Worm (Caenorhabditis elegans) whole organism, L4 larva: ENCODE measurements around the gene C17C3.24.
A peak's percentile ranks its signal among the peaks of the same experiment; 100 is the strongest.

ENCODE experiments used
- D1046.2 ChIP-seq: fragments of 200-800 bp; sonication (Bioruptor generic); IDR thresholded peaks from 2 replicates; pipeline ENCODE4 v1.3.6; 2022; ENCODE audit warnings: missing genetic modification characterization, missing compliant biosample characterization
- F10B5.3 ChIP-seq: sonication (generic microtip); optimal IDR thresholded peaks from 2 replicates; lab custom pipeline; 2016; ENCODE audit warnings: mild to moderate bottlenecking, missing genetic modification characterization, missing compliant biosample characterization
- F44E2.7 ChIP-seq: fragments of 200-800 bp; sonication (Bioruptor generic); IDR thresholded peaks from 2 replicates; pipeline ENCODE4 v2.1.2; 2022; ENCODE audit warnings: missing genetic modification characterization, missing compliant biosample characterization
- T20F7.1 ChIP-seq: fragments of 200-800 bp; sonication (Bioruptor generic); optimal IDR thresholded peaks from 2 replicates; lab custom pipeline; 2018; ENCODE audit warnings: mild to moderate bottlenecking, missing genetic modification characterization, missing compliant biosample characterization
- T26A8.4 ChIP-seq: fragments of 200-800 bp; sonication (Bioruptor generic); IDR thresholded peaks from 2 replicates; pipeline ENCODE4 v1.3.6; 2022; ENCODE audit warnings: missing genetic modification characterization, missing compliant biosample characterization
- Y5F2A.4 ChIP-seq: fragments of 200-800 bp; sonication (Bioruptor generic); optimal IDR thresholded peaks from 2 replicates; lab custom pipeline; 2018; ENCODE audit warnings: mild to moderate bottlenecking, missing genetic modification characterization, missing compliant biosample characterization
- Y75B8A.6 ChIP-seq: fragments of 200-800 bp; sonication (Bioruptor generic); IDR thresholded peaks from 2 replicates; pipeline ENCODE4 v1.3.6; 2022; ENCODE audit warnings: missing genetic modification reagents, missing genetic modification characterization, missing compliant biosample characterization
- ZK337.2 ChIP-seq: fragments of 200-800 bp; sonication (Bioruptor generic); IDR thresholded peaks from 2 replicates; pipeline ENCODE4 v1.3.6; 2022; ENCODE audit warnings: missing genetic modification reagents, missing genetic modification characterization, missing compliant biosample characterization
- ZK546.5 ChIP-seq, 2 experiments: sonication (generic microtip); optimal IDR thresholded peaks; 2 replicates each; lab custom pipeline; 2017; ENCODE audit warnings: missing biosample characterization in 2 of 2, missing genetic modification characterization in 2 of 2
- aly-2 ChIP-seq: sonication (generic microtip); optimal IDR thresholded peaks from 2 replicates; lab custom pipeline; 2018; ENCODE audit warnings: missing biosample characterization, missing genetic modification characterization
- ama-1 ChIP-seq: fragments of 150-350 bp; optimal IDR thresholded peaks from 2 replicates; lab custom pipeline; 2014; ENCODE audit warnings: inconsistent platforms, mixed read lengths
- arid-1 ChIP-seq: fragments of 200-800 bp; sonication (Bioruptor generic); conservative IDR thresholded peaks from 2 replicates; pipeline ENCODE4 v1.3.6; 2022; ENCODE audit warnings: missing genetic modification reagents, missing genetic modification characterization, missing compliant biosample characterization
- ceh-28 ChIP-seq: fragments of 150-350 bp; optimal IDR thresholded peaks from 2 replicates; lab custom pipeline; 2014; ENCODE audit warnings: missing biosample characterization, missing genetic modification reagents, missing genetic modification characterization
- ceh-32 ChIP-seq: sonication (generic microtip); optimal IDR thresholded peaks from 2 replicates; lab custom pipeline; 2016; ENCODE audit warnings: mild to moderate bottlenecking, missing genetic modification characterization, missing compliant biosample characterization; ENCODE audit not compliant: poor library complexity
- ceh-44 ChIP-seq: fragments of 200-800 bp; sonication (Bioruptor generic); IDR thresholded peaks from 2 replicates; pipeline ENCODE4 v1.3.6; 2022; ENCODE audit warnings: missing genetic modification reagents, missing genetic modification characterization, missing compliant biosample characterization
- ceh-62 ChIP-seq: sonication (generic microtip); optimal IDR thresholded peaks from 2 replicates; lab custom pipeline; 2017; ENCODE audit warnings: missing biosample characterization, missing genetic modification characterization
- ceh-82 ChIP-seq: sonication (generic microtip); optimal IDR thresholded peaks from 2 replicates; lab custom pipeline; 2017; ENCODE audit warnings: missing biosample characterization, missing genetic modification characterization
- ces-1 ChIP-seq: fragments of 150-350 bp; sonication (generic microtip); optimal IDR thresholded peaks from 4 replicates; lab custom pipeline; 2014; ENCODE audit warnings: missing biosample characterization, missing genetic modification reagents, missing genetic modification characterization
- cey-2 ChIP-seq: sonication (generic microtip); optimal IDR thresholded peaks from 3 replicates; lab custom pipeline; 2017; ENCODE audit warnings: missing genetic modification characterization, mild to moderate bottlenecking, missing compliant biosample characterization, antibody characterized with exemption, borderline replicate concordance; ENCODE audit not compliant: insufficient read depth
- ctbp-1 ChIP-seq: fragments of 200-800 bp; sonication (Bioruptor generic); IDR thresholded peaks from 2 replicates; pipeline ENCODE4 v1.3.6; 2022; ENCODE audit warnings: missing genetic modification reagents, missing genetic modification characterization, missing compliant biosample characterization
- daf-19 ChIP-seq: fragments of 200-800 bp; sonication (Bioruptor generic); conservative IDR thresholded peaks from 2 replicates; pipeline ENCODE4 v1.3.6; 2022; ENCODE audit warnings: missing genetic modification characterization, missing compliant biosample characterization
- daf-8 ChIP-seq: fragments of 200-800 bp; sonication (Bioruptor generic); IDR thresholded peaks from 2 replicates; pipeline ENCODE4 v1.3.6; 2022; ENCODE audit warnings: missing genetic modification characterization, missing compliant biosample characterization
- dpl-1 ChIP-seq: fragments of 150-350 bp; optimal IDR thresholded peaks from 2 replicates; lab custom pipeline; 2014; ENCODE audit warnings: missing biosample characterization, missing genetic modification reagents, missing genetic modification characterization
- duxl-1 ChIP-seq: sonication (generic microtip); optimal IDR thresholded peaks from 2 replicates; lab custom pipeline; 2016; ENCODE audit warnings: mild to moderate bottlenecking, missing genetic modification characterization, moderate library complexity, missing compliant biosample characterization; ENCODE audit not compliant: poor library complexity
- fkh-10 ChIP-seq: fragments of 150-350 bp; optimal IDR thresholded peaks from 2 replicates; lab custom pipeline; 2014; ENCODE audit warnings: missing biosample characterization, missing genetic modification reagents, missing genetic modification characterization
- fos-1 ChIP-seq: fragments of 150-350 bp; optimal IDR thresholded peaks from 2 replicates; lab custom pipeline; 2014; ENCODE audit warnings: missing biosample characterization, missing genetic modification characterization
- gei-8 ChIP-seq: fragments of 200-800 bp; sonication (Bioruptor generic); optimal IDR thresholded peaks from 2 replicates; lab custom pipeline; 2018; ENCODE audit warnings: mild to moderate bottlenecking, missing genetic modification characterization, missing compliant biosample characterization
- hif-1 ChIP-seq, 2 experiments: sonication (generic microtip); optimal IDR thresholded peaks; 2 replicates each; lab custom pipeline; 2016 to 2017; ENCODE audit warnings: missing compliant biosample characterization in 2 of 2, missing genetic modification characterization in 2 of 2, missing genetic modification reagents in 2 of 2, missing genotype in 2 of 2, mild to moderate bottlenecking in 1 of 2
- hlh-11 ChIP-seq: fragments of 200-800 bp; sonication (Bioruptor generic); optimal IDR thresholded peaks from 2 replicates; lab custom pipeline; 2018; ENCODE audit warnings: mild to moderate bottlenecking, missing genetic modification characterization, missing compliant biosample characterization
- jun-1 ChIP-seq: fragments of 150-350 bp; optimal IDR thresholded peaks from 2 replicates; lab custom pipeline; 2014; ENCODE audit warnings: missing biosample characterization, missing genetic modification reagents, missing genetic modification characterization
- lim-7 ChIP-seq: fragments of 200-800 bp; sonication (Bioruptor generic); IDR thresholded peaks from 2 replicates; pipeline ENCODE4 v1.3.6; 2022; ENCODE audit warnings: missing genetic modification characterization, missing compliant biosample characterization
- lsy-2 ChIP-seq, 2 experiments: fragments of 150-350 bp in 1 of 2; sonication (generic microtip) in 1 of 2; optimal IDR thresholded peaks; 2 replicates each; lab custom pipeline; 2014 to 2017; ENCODE audit warnings: missing biosample characterization in 2 of 2, missing genetic modification characterization in 2 of 2
- mep-1 ChIP-seq: fragments of 150-350 bp; sonication (generic microtip); optimal IDR thresholded peaks from 3 replicates; lab custom pipeline; 2014; ENCODE audit warnings: missing biosample characterization, missing genetic modification characterization
- mes-2 ChIP-seq: sonication (generic microtip); optimal IDR thresholded peaks from 2 replicates; lab custom pipeline; 2016; ENCODE audit warnings: missing genotype, mild to moderate bottlenecking, missing genetic modification characterization, missing compliant biosample characterization; ENCODE audit not compliant: poor library complexity, severe bottlenecking
- nhr-102 ChIP-seq: sonication (generic microtip); optimal IDR thresholded peaks from 2 replicates; lab custom pipeline; 2016; ENCODE audit warnings: mild to moderate bottlenecking, missing genetic modification characterization, moderate library complexity, missing compliant biosample characterization
- nhr-237 ChIP-seq: sonication (generic microtip); optimal IDR thresholded peaks from 2 replicates; lab custom pipeline; 2017; ENCODE audit warnings: missing biosample characterization, missing genetic modification characterization
- nhr-25 ChIP-seq: sonication (generic microtip); optimal IDR thresholded peaks from 2 replicates; lab custom pipeline; 2017; ENCODE audit warnings: missing genetic modification characterization, mild to moderate bottlenecking, missing compliant biosample characterization, antibody characterized with exemption, moderate library complexity, borderline replicate concordance; ENCODE audit not compliant: insufficient read depth
- nhr-28 ChIP-seq: fragments of 150-350 bp; optimal IDR thresholded peaks from 2 replicates; lab custom pipeline; 2014; ENCODE audit warnings: missing biosample characterization, missing genetic modification characterization
- nhr-41 ChIP-seq: fragments of 200-800 bp; sonication (Bioruptor generic); IDR thresholded peaks from 2 replicates; pipeline ENCODE4 v1.3.6; 2022; ENCODE audit warnings: missing genetic modification reagents, missing genetic modification characterization, missing compliant biosample characterization
- nhr-6 ChIP-seq: fragments of 150-350 bp; optimal IDR thresholded peaks from 2 replicates; lab custom pipeline; 2014; ENCODE audit warnings: missing biosample characterization, missing genetic modification characterization
- nhr-77 ChIP-seq: fragments of 150-350 bp; optimal IDR thresholded peaks from 2 replicates; lab custom pipeline; 2014; ENCODE audit warnings: missing biosample characterization, missing genetic modification characterization
- pqm-1 ChIP-seq: sonication (generic microtip); optimal IDR thresholded peaks from 2 replicates; lab custom pipeline; 2017; ENCODE audit warnings: missing biosample characterization, missing genetic modification characterization
- rbr-2 ChIP-seq: sonication (generic microtip); optimal IDR thresholded peaks from 2 replicates; lab custom pipeline; 2016; ENCODE audit warnings: missing genotype, missing genetic modification characterization, missing compliant biosample characterization
- snpc-1.2 ChIP-seq: fragments of 200-800 bp; sonication (Bioruptor generic); IDR thresholded peaks from 2 replicates; pipeline ENCODE4 v1.3.6; 2022; ENCODE audit warnings: missing genetic modification reagents, missing genetic modification characterization, missing compliant biosample characterization
- snpc-4 ChIP-seq: fragments of 150-350 bp; optimal IDR thresholded peaks from 2 replicates; lab custom pipeline; 2014; ENCODE audit warnings: missing biosample characterization, missing genetic modification characterization
- unc-130 ChIP-seq: sonication (generic microtip); optimal IDR thresholded peaks from 2 replicates; lab custom pipeline; 2016; ENCODE audit warnings: missing genetic modification reagents, missing genetic modification characterization, missing compliant biosample characterization
- unc-39 ChIP-seq: sonication (generic microtip); optimal IDR thresholded peaks from 2 replicates; lab custom pipeline; 2017; ENCODE audit warnings: missing biosample characterization, missing genetic modification characterization
- unc-62 ChIP-seq, 3 experiments: fragments of 150-350 bp in 1 of 3; sonication (generic microtip); optimal IDR thresholded peaks in 2 of 3; peaks in 1 of 3; 1 replicate in 1 of 3; 2 replicates in 2 of 3; lab custom pipeline; 2014 to 2017; ENCODE audit warnings: missing biosample characterization in 3 of 3, missing genetic modification characterization in 3 of 3, missing genetic modification reagents in 3 of 3, missing genotype in 1 of 3
- zfp-2 ChIP-seq: sonication (generic microtip); optimal IDR thresholded peaks from 2 replicates; lab custom pipeline; 2016; ENCODE audit warnings: mild to moderate bottlenecking, missing genetic modification characterization, missing compliant biosample characterization
- zip-2 ChIP-seq: fragments of 150-350 bp; optimal IDR thresholded peaks from 2 replicates; lab custom pipeline; 2014; ENCODE audit warnings: missing biosample characterization, missing genetic modification characterization

C17C3.24 gene

ce11 chrII:5544145-5544515, 2.5 kb upstream of the C17C3.24 start (continued):
- TF ChIP-seq T20F7.1 (GFP tag; lab: Kevin White, UChicago) (no peak), nhr-102 (tag; lab: Kevin White, UChicago) (peak; percentile 10), arid-1 (GFP tag; lab: Robert Waterston, UW) (peak; percentile 74), ceh-62 (tag; lab: Kevin White, UChicago) (no peak), daf-19 (GFP tag; lab: Robert Waterston, UW) (no peak), lsy-2 (tag; optimal IDR thresholded peaks at IDR 0.05; lab: Kevin White, UChicago) (peak; percentile 0 to 83), nhr-6 (tag; lab: Kevin White, UChicago) (no peak), gei-8 (GFP tag; lab: Kevin White, UChicago) (no peak), ceh-44 (no peak), zfp-2 (tag; lab: Kevin White, UChicago) (no peak), hif-1 (tag; optimal IDR thresholded peaks at IDR 0.05; lab: Kevin White, UChicago) (peak in 1 of 2 experiments; percentile 34), daf-8 (GFP tag; lab: Robert Waterston, UW) (no peak), aly-2 (tag; lab: Kevin White, UChicago) (no peak), fkh-10 (GFP tag; lab: Kevin White, UChicago) (no peak), ceh-82 (tag; lab: Kevin White, UChicago) (no peak), unc-62 (GFP tag; optimal IDR thresholded peaks at IDR 0.05 in 1 of 2; lab: Kevin White, UChicago) (peak in 1 of 2 experiments; percentile 95), unc-62 (tag; optimal IDR thresholded peaks at IDR 0.05; lab: Kevin White, UChicago) (no peak), ceh-32 (no peak), unc-39 (tag; lab: Kevin White, UChicago) (no peak), duxl-1 (tag; lab: Kevin White, UChicago) (peak; percentile 46), hlh-11 (tag; lab: Kevin White, UChicago) (peak; percentile 77), nhr-28 (tag; lab: Kevin White, UChicago) (peak; percentile 71), lim-7 (no peak), pqm-1 (tag; lab: Kevin White, UChicago) (no peak), mep-1 (tag; lab: Kevin White, UChicago) (peak; percentile 76), jun-1 (tag; lab: Kevin White, UChicago) (no peak), T26A8.4 (GFP tag; lab: Robert Waterston, UW) (peak; percentile 4), nhr-41 (peak; percentile 46; the same call in 1 of the 2 replicates), F10B5.3 (tag; lab: Kevin White, UChicago) (no peak), F44E2.7 (no peak), ctbp-1 (0 out of 2 replicates have a peak, but pooled peaks have one; percentile 17), nhr-77 (tag; lab: Kevin White, UChicago) (peak; percentile 15), nhr-237 (tag; lab: Kevin White, UChicago) (no peak), ZK546.5 (tag; optimal IDR thresholded peaks at IDR 0.05; lab: Kevin White, UChicago) (no peak), zip-2 (tag; lab: Kevin White, UChicago) (no peak), mes-2 (tag; lab: Kevin White, UChicago) (peak; percentile 81), snpc-4 (tag; lab: Kevin White, UChicago) (peak; percentile 92), ceh-28 (tag; lab: Kevin White, UChicago) (no peak), Y75B8A.6 (GFP tag; lab: Robert Waterston, UW) (no peak), rbr-2 (tag; lab: Kevin White, UChicago) (no peak), cey-2 (tag; lab: Kevin White, UChicago) (no peak), ces-1 (GFP tag; lab: Kevin White, UChicago) (no peak), dpl-1 (GFP tag; lab: Kevin White, UChicago) (peak; percentile 57), unc-130 (no peak), D1046.2 (GFP tag; lab: Robert Waterston, UW) (peak; percentile 59; the same call in 1 of the 2 replicates), Y5F2A.4 (GFP tag; lab: Kevin White, UChicago) (no peak), ZK337.2 (GFP tag; lab: Robert Waterston, UW) (no peak), ama-1 (lab: Kevin White, UChicago) (peak; percentile 99), nhr-25 (tag; lab: Kevin White, UChicago) (no peak), snpc-1.2 (GFP tag; lab: Robert Waterston, UW) (no peak), fos-1 (tag; lab: Kevin White, UChicago) (no peak)
